Worm (Caenorhabditis elegans): ENCODE data around the gene rpt-1.

The rpt-1 gene

ce11 chrV:12011686-12012085 lies 29.5 kb upstream of the rpt-1 start:
- TF ChIP-seq aly-1 (tag; optimal IDR thresholded peaks at IDR 0.05) (no peak), sea-1 (GFP tag; conservative IDR thresholded peaks at IDR 0.05) (no peak), hmbx-1 (tag; optimal IDR thresholded peaks at IDR 0.05) (no peak), ets-7 (tag; optimal IDR thresholded peaks at IDR 0.05) (no peak), F13C5.2 (tag; optimal IDR thresholded peaks at IDR 0.05) (no peak), ceh-36 (tag; optimal IDR thresholded peaks at IDR 0.05) (no peak)

ce11 chrV:12006495-12006894 lies 24.3 kb upstream of the rpt-1 start, which contains the start of gene F57F5.3:
F57F5.3 (minus strand) TSS chrV:12006595.
- TF ChIP-seq B0310.2 (tag; optimal IDR thresholded peaks at IDR 0.05) (no peak), ama-1 (optimal IDR thresholded peaks at IDR 0.05) (no peak), pes-1 (GFP tag; IDR thresholded peaks at IDR 0.05) (no peak), tra-4 (tag; optimal IDR thresholded peaks at IDR 0.05) (no peak), tbx-11 (GFP tag; IDR thresholded peaks at IDR 0.05) (no peak), ceh-13 (GFP tag; optimal IDR thresholded peaks at IDR 0.05) (no peak), hmg-4 (GFP tag; optimal IDR thresholded peaks at IDR 0.05) (no peak)

- no peak for TF ChIP-seq B0310.2 (tag; optimal IDR thresholded peaks at IDR 0.05)
- no peak for TF ChIP-seq aly-1 (tag; optimal IDR thresholded peaks at IDR 0.05)
- no peak for TF ChIP-seq tbx-37 (GFP tag; conservative IDR thresholded peaks at IDR 0.05)
- TF ChIP-seq sea-1 (GFP tag; conservative IDR thresholded peaks at IDR 0.05) = no peak
- TF ChIP-seq ceh-36 (tag; optimal IDR thresholded peaks at IDR 0.05) = no peak
- no peak for TF ChIP-seq hmbx-1 (tag; optimal IDR thresholded peaks at IDR 0.05)
- no peak for TF ChIP-seq F13C5.2 (tag; optimal IDR thresholded peaks at IDR 0.05)
Observed at ce11 chrV:12004501-12004940, 22.3 kb upstream of the rpt-1 start.

- TF ChIP-seq hmbx-1 (tag; optimal IDR thresholded peaks at IDR 0.05) (no peak), F13C5.2 (tag; optimal IDR thresholded peaks at IDR 0.05) (no peak), pes-1 (GFP tag; IDR thresholded peaks at IDR 0.05) (no peak), ets-7 (tag; optimal IDR thresholded peaks at IDR 0.05) (no peak), ceh-36 (tag; optimal IDR thresholded peaks at IDR 0.05) (no peak), B0310.2 (tag; optimal IDR thresholded peaks at IDR 0.05) (no peak), hnd-1 (tag; optimal IDR thresholded peaks at IDR 0.05) (no peak), ceh-13 (GFP tag; optimal IDR thresholded peaks at IDR 0.05) (no peak), hmg-4 (GFP tag; optimal IDR thresholded peaks at IDR 0.05) (no peak), scrt-1 (GFP tag; IDR thresholded peaks at IDR 0.05) (no peak), tbx-37 (GFP tag; conservative IDR thresholded peaks at IDR 0.05) (no peak), aly-1 (tag; optimal IDR thresholded peaks at IDR 0.05) (no peak), sea-1 (GFP tag; conservative IDR thresholded peaks at IDR 0.05) (no peak), flt-1 (GFP tag; IDR thresholded peaks at IDR 0.05) (no peak), tbx-11 (GFP tag; IDR thresholded peaks at IDR 0.05) (no peak), ama-1 (optimal IDR thresholded peaks at IDR 0.05) (no peak), tra-4 (tag; optimal IDR thresholded peaks at IDR 0.05) (no peak)
Observed at ce11 chrV:12002866-12003485, 20.8 kb upstream of the rpt-1 start, which contains the start of gene cpr-9. cpr-9 (plus strand) TSS chrV:12003053.

- TF ChIP-seq hmg-4 (GFP tag; optimal IDR thresholded peaks at IDR 0.05) (peak; percentile 99), F13C5.2 (tag; optimal IDR thresholded peaks at IDR 0.05) (peak; percentile 97), tbx-11 (GFP tag; IDR thresholded peaks at IDR 0.05) (peak; percentile 98), ets-7 (tag; optimal IDR thresholded peaks at IDR 0.05) (peak; percentile 93), sea-1 (GFP tag; conservative IDR thresholded peaks at IDR 0.05) (peak; percentile 93), scrt-1 (GFP tag; IDR thresholded peaks at IDR 0.05) (peak; percentile 98), flt-1 (GFP tag; IDR thresholded peaks at IDR 0.05) (peak; percentile 98), tra-4 (tag; optimal IDR thresholded peaks at IDR 0.05) (peak; percentile 93), hmbx-1 (tag; optimal IDR thresholded peaks at IDR 0.05) (peak; percentile 89), B0310.2 (tag; optimal IDR thresholded peaks at IDR 0.05) (peak; percentile 96), hnd-1 (tag; optimal IDR thresholded peaks at IDR 0.05) (peak; percentile 89), tbx-37 (GFP tag; conservative IDR thresholded peaks at IDR 0.05) (peak; percentile 98), pes-1 (GFP tag; IDR thresholded peaks at IDR 0.05) (peak; percentile 98), aly-1 (tag; optimal IDR thresholded peaks at IDR 0.05) (peak; percentile 98), ceh-13 (GFP tag; optimal IDR thresholded peaks at IDR 0.05) (peak; percentile 94), ama-1 (optimal IDR thresholded peaks at IDR 0.05) (no peak), ceh-36 (tag; optimal IDR thresholded peaks at IDR 0.05) (peak; percentile 97)
Observed at ce11 chrV:12001747-12002456, 19.7 kb upstream of the rpt-1 start, which contains the start of gene gcy-33. gcy-33 (minus strand) TSS chrV:12001797.

ce11 chrV:11997403-11997802 lies 15.2 kb upstream of the rpt-1 start:
- TF ChIP-seq pes-1 (GFP tag; IDR thresholded peaks at IDR 0.05) (no peak), tra-4 (tag; optimal IDR thresholded peaks at IDR 0.05) (no peak)

- no peak for TF ChIP-seq tbx-37 (GFP tag; conservative IDR thresholded peaks at IDR 0.05)
- no peak for TF ChIP-seq flt-1 (GFP tag; IDR thresholded peaks at IDR 0.05)
- TF ChIP-seq aly-1 (tag; optimal IDR thresholded peaks at IDR 0.05) = no peak
- no peak for TF ChIP-seq tra-4 (tag; optimal IDR thresholded peaks at IDR 0.05)
- no peak for TF ChIP-seq hmg-4 (GFP tag; optimal IDR thresholded peaks at IDR 0.05)
- no peak for TF ChIP-seq hmbx-1 (tag; optimal IDR thresholded peaks at IDR 0.05)
- no peak for TF ChIP-seq tbx-11 (GFP tag; IDR thresholded peaks at IDR 0.05)
- TF ChIP-seq B0310.2 (tag; optimal IDR thresholded peaks at IDR 0.05) = no peak
- TF ChIP-seq pes-1 (GFP tag; IDR thresholded peaks at IDR 0.05) = no peak
- no peak for TF ChIP-seq F13C5.2 (tag; optimal IDR thresholded peaks at IDR 0.05)
Observed at ce11 chrV:11995862-11996261, 13.7 kb upstream of the rpt-1 start, which contains the start of gene C52E4.12. C52E4.12 (plus strand) TSS chrV:11996162.
